Fruit fly (Drosophila melanogaster) whole organism, wandering third instar larva: Measurements from ENCODE around the gene CG11168.
A peak's percentile ranks its signal among the peaks of the same experiment; 100 is the strongest.

Source experiments
- Abd-B ChIP-seq: fragments of >200 bp; optimal IDR thresholded peaks from 2 replicates; lab custom pipeline; 2017; ENCODE audit warnings: missing biosample characterization, missing genetic modification characterization
- CG32264 ChIP-seq: fragments of 200-800 bp; sonication (Bioruptor generic); optimal IDR thresholded peaks from 2 replicates; lab custom pipeline; 2016; ENCODE audit warnings: missing biosample characterization, missing genetic modification characterization
- CG9705 ChIP-seq: fragments of 200-800 bp; sonication (Bioruptor generic); optimal IDR thresholded peaks from 2 replicates; lab custom pipeline; 2018; ENCODE audit warnings: missing biosample characterization, mild to moderate bottlenecking, missing genetic modification characterization
- CrebA ChIP-seq: fragments of 200-800 bp; sonication (Bioruptor generic); optimal IDR thresholded peaks from 2 replicates; lab custom pipeline; 2016; ENCODE audit warnings: missing biosample characterization, mild to moderate bottlenecking, missing genetic modification characterization, borderline replicate concordance
- Dfd ChIP-seq: fragments of >200 bp; optimal IDR thresholded peaks from 2 replicates; lab custom pipeline; 2017; ENCODE audit warnings: missing biosample characterization, missing genetic modification characterization
- Dif ChIP-seq: fragments of 200-275, 200-300 bp; sonication (Bioruptor generic); optimal IDR thresholded peaks from 2 replicates; lab custom pipeline; 2018; ENCODE audit warnings: missing biosample characterization, missing genetic modification characterization; ENCODE audit not compliant: partially characterized antibody
- GATAd ChIP-seq: sonication (Bioruptor generic); optimal IDR thresholded peaks from 2 replicates; lab custom pipeline; 2016; ENCODE audit warnings: missing biosample characterization, missing genetic modification characterization
- HLH106 ChIP-seq: fragments of 200-800 bp; optimal IDR thresholded peaks from 3 replicates; lab custom pipeline; 2019; ENCODE audit warnings: missing biosample characterization, mild to moderate bottlenecking, missing genetic modification characterization, moderate library complexity
- Hnf4 ChIP-seq: fragments of 200-800 bp; sonication (Bioruptor generic); optimal IDR thresholded peaks from 2 replicates; lab custom pipeline; 2016; ENCODE audit warnings: missing biosample characterization, mild to moderate bottlenecking, missing genetic modification characterization
- Hr78 ChIP-seq: fragments of >200 bp; optimal IDR thresholded peaks from 2 replicates; lab custom pipeline; 2017; ENCODE audit warnings: missing biosample characterization, missing genetic modification characterization
- Hr83 ChIP-seq: fragments of 200-300 bp; sonication (Bioruptor generic); optimal IDR thresholded peaks from 2 replicates; lab custom pipeline; 2016; ENCODE audit warnings: missing biosample characterization, mild to moderate bottlenecking, missing genetic modification characterization, moderate library complexity; ENCODE audit not compliant: poor library complexity, severe bottlenecking
- Jra ChIP-seq: sonication (Bioruptor generic); optimal IDR thresholded peaks from 2 replicates; lab custom pipeline; 2016; ENCODE audit warnings: missing biosample characterization, missing genetic modification characterization
- Mio ChIP-seq: sonication (Bioruptor generic); optimal IDR thresholded peaks from 2 replicates; lab custom pipeline; 2016; ENCODE audit warnings: missing biosample characterization, missing genetic modification characterization
- Myc ChIP-seq: fragments of >200 bp; optimal IDR thresholded peaks from 2 replicates; lab custom pipeline; 2017
- N ChIP-seq: fragments of >200 bp; optimal IDR thresholded peaks from 2 replicates; lab custom pipeline; 2018; ENCODE audit warnings: missing biosample characterization, missing external identifiers, missing genetic modification characterization
- OdsH ChIP-seq: fragments of 200-800 bp; sonication (Bioruptor generic); optimal IDR thresholded peaks from 2 replicates; lab custom pipeline; 2016; ENCODE audit warnings: missing biosample characterization, mild to moderate bottlenecking, missing genetic modification characterization
- Rel ChIP-seq, 2 experiments: fragments of 200-800 bp; sonication (Bioruptor generic) in 1 of 2; optimal IDR thresholded peaks; 2 replicates in 1 of 2; 3 replicates in 1 of 2; lab custom pipeline; 2016 to 2019; ENCODE audit warnings: mild to moderate bottlenecking in 2 of 2, missing biosample characterization in 2 of 2, missing genetic modification characterization in 2 of 2, moderate library complexity in 1 of 2
- Sp1 ChIP-seq: fragments of 200-800 bp; sonication (Bioruptor generic); optimal IDR thresholded peaks from 3 replicates; lab custom pipeline; 2019; ENCODE audit warnings: missing biosample characterization, mild to moderate bottlenecking, missing genetic modification characterization, moderate library complexity
- Vsx2 ChIP-seq: fragments of 200-300, 225-300 bp; sonication (Bioruptor generic); optimal IDR thresholded peaks from 2 replicates; lab custom pipeline; 2018; ENCODE audit warnings: missing biosample characterization, missing genetic modification characterization; ENCODE audit not compliant: partially characterized antibody
- br ChIP-seq: fragments of 200-800 bp; sonication (Bioruptor generic); optimal IDR thresholded peaks from 2 replicates; lab custom pipeline; 2016; ENCODE audit warnings: missing biosample characterization, missing genetic modification characterization
- brk ChIP-seq: fragments of 200-800 bp; sonication (Bioruptor generic); optimal IDR thresholded peaks from 2 replicates; lab custom pipeline; 2016; ENCODE audit warnings: missing biosample characterization, mild to moderate bottlenecking, missing genetic modification characterization
- dl ChIP-seq, 2 experiments: fragments of 175-275, 200-275 bp in 1 of 2; fragments of 200-275 bp in 1 of 2; sonication (Bioruptor generic); optimal IDR thresholded peaks; lab custom pipeline; 2018; ENCODE audit warnings: mild to moderate bottlenecking in 2 of 2, missing biosample characterization in 2 of 2, missing genetic modification characterization in 2 of 2, moderate library complexity in 2 of 2; ENCODE audit not compliant: partially characterized antibody in 2 of 2, insufficient read depth in 1 of 2
- dmrt93B ChIP-seq: fragments of 200-800 bp; sonication (Bioruptor generic); optimal IDR thresholded peaks from 2 replicates; lab custom pipeline; 2018; ENCODE audit warnings: missing biosample characterization, mild to moderate bottlenecking, missing genetic modification characterization
- dsf ChIP-seq: sonication (Bioruptor generic); optimal IDR thresholded peaks from 2 replicates; lab custom pipeline; 2016; ENCODE audit warnings: missing biosample characterization, missing genetic modification characterization, borderline replicate concordance
- ey ChIP-seq: fragments of 200-800 bp; sonication (Bioruptor generic); optimal IDR thresholded peaks from 2 replicates; lab custom pipeline; 2016; ENCODE audit warnings: missing biosample characterization, missing genetic modification characterization
- foxo ChIP-seq, 2 experiments: fragments of 200-800 bp; sonication (Bioruptor generic); optimal IDR thresholded peaks; 2 replicates in 1 of 2; 3 replicates in 1 of 2; lab custom pipeline; 2016 to 2017; ENCODE audit warnings: missing biosample characterization in 2 of 2, missing genetic modification characterization in 2 of 2
- fru ChIP-seq: fragments of 200-800 bp; sonication (Bioruptor generic); optimal IDR thresholded peaks from 3 replicates; lab custom pipeline; 2016; ENCODE audit warnings: missing biosample characterization, mild to moderate bottlenecking, missing genetic modification characterization
- h ChIP-seq: fragments of 200-800 bp; sonication (Bioruptor generic); optimal IDR thresholded peaks from 3 replicates; lab custom pipeline; 2016; ENCODE audit warnings: missing biosample characterization, mild to moderate bottlenecking, missing genetic modification characterization
- jim ChIP-seq: fragments of 175-275, 200-325 bp; sonication (Bioruptor generic); optimal IDR thresholded peaks from 2 replicates; lab custom pipeline; 2016; ENCODE audit warnings: missing biosample characterization, mild to moderate bottlenecking, missing genetic modification characterization
- lola ChIP-seq: fragments of >200 bp; optimal IDR thresholded peaks from 2 replicates; lab custom pipeline; 2017; ENCODE audit warnings: missing biosample characterization, missing genetic modification characterization
- pan ChIP-seq: fragments of >200 bp; optimal IDR thresholded peaks from 2 replicates; lab custom pipeline; 2017
- psq ChIP-seq: fragments of 200-800 bp; sonication (Bioruptor generic); optimal IDR thresholded peaks from 3 replicates; lab custom pipeline; 2017; ENCODE audit warnings: missing biosample characterization, mild to moderate bottlenecking, missing genetic modification characterization, moderate library complexity
- rgr ChIP-seq: fragments of 200-800 bp; sonication (Bioruptor generic); optimal IDR thresholded peaks from 3 replicates; lab custom pipeline; 2016; ENCODE audit warnings: missing biosample characterization, mild to moderate bottlenecking, missing genetic modification characterization
- sage ChIP-seq: fragments of 200-800 bp; sonication (Bioruptor generic); optimal IDR thresholded peaks from 2 replicates; lab custom pipeline; 2016; ENCODE audit warnings: missing biosample characterization, mild to moderate bottlenecking, missing genetic modification characterization
- sv ChIP-seq: fragments of 200-800 bp; sonication (Bioruptor generic); optimal IDR thresholded peaks from 3 replicates; lab custom pipeline; 2016; ENCODE audit warnings: missing biosample characterization, missing genetic modification characterization
- tai ChIP-seq: sonication (Bioruptor generic); optimal IDR thresholded peaks from 2 replicates; lab custom pipeline; 2016; ENCODE audit warnings: missing biosample characterization, missing genetic modification characterization
- usp ChIP-seq: fragments of >200 bp; optimal IDR thresholded peaks from 2 replicates; lab custom pipeline; 2017; ENCODE audit warnings: missing biosample characterization, missing genetic modification characterization
- woc ChIP-seq: sonication (Bioruptor generic); optimal IDR thresholded peaks from 2 replicates; lab custom pipeline; 2016; ENCODE audit warnings: missing biosample characterization, mild to moderate bottlenecking, missing genetic modification characterization

The CG11168 gene

dm6 chr3R:24917814-24918636 lies at the start of gene CG11168, which contains the start of the genes PIG-S and sud1:
Gene CG11168 (plus strand): TSS chr3R:24918106.
Gene PIG-S (minus strand): TSS chr3R:24917864.
Gene sud1 (minus strand): TSS chr3R:24917864.
- TF ChIP-seq woc (peak; percentile 66), br (GFP tag; lab: Kevin White, UChicago) (no peak), GATAd (GFP tag; lab: Kevin White, UChicago) (no peak), sv (peak; percentile 30), lola (GFP tag; lab: Kevin White, UChicago) (no peak), Hr78 (GFP tag; lab: Kevin White, UChicago) (no peak), psq (GFP tag; lab: Kevin White, UChicago) (peak; percentile 59), Hnf4 (GFP tag; lab: Kevin White, UChicago) (no peak), Jra (GFP tag; lab: Kevin White, UChicago) (no peak), CrebA (GFP tag; lab: Kevin White, UChicago) (no peak), Mio (GFP tag; lab: Kevin White, UChicago) (no peak), rgr (GFP tag; lab: Kevin White, UChicago) (peak; percentile 64), jim (GFP tag; lab: Kevin White, UChicago) (no peak), dsf (GFP tag; lab: Kevin White, UChicago) (no peak), Myc (lab: Kevin White, UChicago) (peak; percentile 97), h (GFP tag; lab: Kevin White, UChicago) (no peak), Hr83 (no peak), OdsH (peak; percentile 30), HLH106 (tag; lab: Kevin White, UChicago) (peak; percentile 71), fru (GFP tag; lab: Kevin White, UChicago) (no peak), foxo (GFP tag; optimal IDR thresholded peaks at IDR 0.05; lab: Kevin White, UChicago) (peak in 1 of 2 experiments; percentile 60), Abd-B (GFP tag; lab: Kevin White, UChicago) (no peak), tai (GFP tag; lab: Kevin White, UChicago) (no peak), Rel (GFP tag; optimal IDR thresholded peaks at IDR 0.05; lab: Kevin White, UChicago) (no peak), Rel (tag; optimal IDR thresholded peaks at IDR 0.05; lab: Kevin White, UChicago) (no peak), Sp1 (no peak), brk (no peak), dl (GFP tag; optimal IDR thresholded peaks at IDR 0.05; lab: Kevin White, UChicago; ENCODE audit: insufficient read depth in 1 of 2, partially characterized antibody in 2 of 2) (no peak), sage (GFP tag; lab: Kevin White, UChicago) (no peak), ey (GFP tag; lab: Kevin White, UChicago) (peak; percentile 8), Dfd (GFP tag; lab: Kevin White, UChicago) (no peak), Dif (no peak), dmrt93B (no peak), N (no peak), pan (lab: Kevin White, UChicago) (no peak), Vsx2 (GFP tag; lab: Kevin White, UChicago) (no peak), CG32264 (GFP tag; lab: Kevin White, UChicago) (no peak), CG9705 (GFP tag; lab: Kevin White, UChicago) (peak; percentile 47), usp (GFP tag; lab: Kevin White, UChicago) (no peak)
- TF ChIP-seq, all 38 proteins: peak for 10

DNA sequence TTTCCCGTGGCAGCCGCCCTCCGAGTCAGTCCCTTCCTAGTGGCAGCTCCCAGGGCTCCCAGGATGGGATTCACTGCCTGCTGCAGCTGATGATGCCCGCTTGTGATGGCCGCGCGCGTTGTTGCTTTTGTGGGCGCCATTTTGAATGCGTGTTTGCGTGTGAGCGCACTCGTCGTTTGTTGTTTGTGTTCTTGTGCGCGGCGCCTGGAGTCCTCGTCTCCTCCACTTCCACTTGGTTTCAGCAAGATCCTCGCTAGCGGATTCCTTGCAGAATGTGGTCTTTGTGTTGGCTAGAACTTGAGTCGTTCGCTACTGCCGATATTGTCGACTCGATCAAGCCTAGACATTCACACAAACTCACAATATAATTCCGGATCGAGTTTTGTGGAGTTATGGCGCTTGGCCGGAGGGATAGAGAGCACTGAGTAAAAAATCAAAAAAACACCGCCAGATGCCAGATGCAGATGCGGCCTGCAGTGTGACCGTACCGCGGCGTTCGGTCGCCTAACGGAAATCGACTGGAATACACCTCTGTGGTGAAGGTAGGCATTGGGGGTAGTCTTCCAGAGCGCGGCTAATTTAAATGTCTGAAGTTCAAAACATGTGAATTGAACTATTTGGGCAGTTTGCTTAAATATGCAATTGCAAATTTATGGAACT lies 47.4 kb upstream of the CG11168 start, which contains the start of gene CycB3:
Gene CycB3 (minus strand): TSS at position 428 of the 660 bp plus-strand sequence.
- no peak for TF ChIP-seq HLH106 (tag; lab: Kevin White, UChicago)
- TF ChIP-seq Sp1 = peak; percentile 21
- TF ChIP-seq Hr83 = no peak
- peak; percentile 43 for TF ChIP-seq CG9705 (GFP tag; lab: Kevin White, UChicago)
- no peak for TF ChIP-seq h (GFP tag; lab: Kevin White, UChicago)
- no peak for TF ChIP-seq Dfd (GFP tag; lab: Kevin White, UChicago)
- TF ChIP-seq dmrt93B = no peak
- TF ChIP-seq Vsx2 (GFP tag; lab: Kevin White, UChicago) = peak; percentile 28
- no peak for TF ChIP-seq woc
- no peak for TF ChIP-seq pan (lab: Kevin White, UChicago)
- TF ChIP-seq dl (GFP tag; optimal IDR thresholded peaks at IDR 0.05; lab: Kevin White, UChicago; ENCODE audit: insufficient read depth in 1 of 2, partially characterized antibody in 2 of 2) = no peak
- no peak for TF ChIP-seq N
- TF ChIP-seq dsf (GFP tag; lab: Kevin White, UChicago) = no peak
- TF ChIP-seq sv = no peak
- no peak for TF ChIP-seq Mio (GFP tag; lab: Kevin White, UChicago)
- TF ChIP-seq usp (GFP tag; lab: Kevin White, UChicago) = no peak
- TF ChIP-seq OdsH = no peak
- peak; percentile 17 for TF ChIP-seq ey (GFP tag; lab: Kevin White, UChicago)
- peak; percentile 58 for TF ChIP-seq Myc (lab: Kevin White, UChicago)
- no peak for TF ChIP-seq GATAd (GFP tag; lab: Kevin White, UChicago)
- TF ChIP-seq lola (GFP tag; lab: Kevin White, UChicago) = no peak
- no peak for TF ChIP-seq CG32264 (GFP tag; lab: Kevin White, UChicago)
- peak; percentile 33 for TF ChIP-seq rgr (GFP tag; lab: Kevin White, UChicago)
- TF ChIP-seq Hr78 (GFP tag; lab: Kevin White, UChicago) = no peak
- no peak for TF ChIP-seq foxo (GFP tag; optimal IDR thresholded peaks at IDR 0.05; lab: Kevin White, UChicago)
- no peak for TF ChIP-seq sage (GFP tag; lab: Kevin White, UChicago)
- TF ChIP-seq CrebA (GFP tag; lab: Kevin White, UChicago) = no peak
- no peak for TF ChIP-seq psq (GFP tag; lab: Kevin White, UChicago)
- no peak for TF ChIP-seq Rel (GFP tag; optimal IDR thresholded peaks at IDR 0.05; lab: Kevin White, UChicago)
- TF ChIP-seq Rel (tag; optimal IDR thresholded peaks at IDR 0.05; lab: Kevin White, UChicago) = peak; percentile 50
